Fruit fly (Drosophila melanogaster): ENCODE results near the gene Cyp4d20.
A peak's percentile ranks its signal among the peaks of the same experiment; 100 is the strongest.

Gene Cyp4d20

DNA sequence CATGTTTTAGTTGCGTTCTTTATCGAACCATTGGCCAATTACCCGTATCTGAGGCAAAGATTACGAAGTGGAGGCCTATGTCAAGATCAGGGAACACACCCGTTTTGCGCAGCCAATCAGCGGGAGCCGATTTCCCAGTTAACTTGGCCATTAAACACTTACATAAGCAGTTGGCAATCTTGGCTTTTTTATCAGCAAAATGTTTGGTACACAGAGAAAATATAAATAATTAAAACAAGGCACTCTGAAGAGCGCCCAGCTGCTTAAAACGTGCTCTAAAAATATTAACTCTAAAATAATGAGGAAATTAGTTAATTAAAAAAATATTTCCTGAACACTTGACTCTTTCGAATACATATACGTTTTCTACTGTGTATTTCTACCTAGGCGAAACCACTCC lies 23.5 kb upstream of the Cyp4d20 start:
- TF ChIP-seq CG11617 (GFP tag; optimal IDR thresholded peaks at IDR 0.05) (no peak), CG14711 (tag; optimal IDR thresholded peaks at IDR 0.05) (no peak), kay (GFP tag; ENCODE audit: borderline replicate concordance) (peak; percentile 71), toe (GFP tag; optimal IDR thresholded peaks at IDR 0.05) (no peak), CG33017 (tag; optimal IDR thresholded peaks at IDR 0.05) (no peak), CG5204 (GFP tag; optimal IDR thresholded peaks at IDR 0.05) (no peak), Mnt (GFP tag; optimal IDR thresholded peaks at IDR 0.05) (no peak), bab1 (GFP tag; optimal IDR thresholded peaks at IDR 0.05) (no peak), ovo (GFP tag; optimal IDR thresholded peaks at IDR 0.05) (no peak)

DNA sequence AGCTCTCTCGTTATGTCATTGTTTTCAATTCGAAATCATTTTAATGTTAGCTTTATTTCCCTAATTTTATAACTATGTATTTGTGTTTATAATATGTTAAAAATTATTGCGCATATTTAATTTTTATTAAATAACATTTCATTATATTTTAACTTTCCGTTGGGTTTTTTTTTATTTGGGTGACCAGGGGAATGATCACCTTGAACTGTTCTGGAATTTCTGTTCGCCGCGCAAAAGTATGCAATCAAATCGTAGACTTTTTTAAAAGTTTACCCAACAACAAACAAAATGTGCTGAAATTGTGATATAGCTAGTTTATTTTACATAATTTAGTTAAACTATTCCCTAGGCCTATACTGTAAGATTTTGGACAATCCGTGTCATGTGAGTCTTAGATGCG lies 20.8 kb upstream of the Cyp4d20 start:
- TF ChIP-seq bab1 (GFP tag; optimal IDR thresholded peaks at IDR 0.05) (no peak), kay (GFP tag; ENCODE audit: borderline replicate concordance) (peak; percentile 90), pad (GFP tag; optimal IDR thresholded peaks at IDR 0.05) (peak; percentile 18), CG11617 (GFP tag; optimal IDR thresholded peaks at IDR 0.05) (no peak)

DNA sequence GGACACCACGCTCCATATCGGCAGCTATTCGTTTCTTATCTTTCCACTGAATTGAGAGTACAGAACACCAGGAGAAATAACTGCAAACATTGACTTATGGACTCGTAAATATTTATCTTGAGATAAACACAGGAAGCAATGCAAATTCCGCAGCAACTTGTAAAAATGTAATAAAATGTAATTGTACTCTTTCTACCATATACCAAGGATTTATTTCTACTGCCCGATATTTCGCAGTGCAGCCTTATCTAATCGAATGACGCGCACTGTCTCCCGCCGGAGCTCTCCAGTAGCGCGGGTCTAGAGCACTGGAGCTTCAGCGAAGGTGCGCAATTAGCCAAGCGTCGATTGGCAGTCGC lies 15.9 kb upstream of the Cyp4d20 start:
- TF ChIP-seq CG1620 (GFP tag; optimal IDR thresholded peaks at IDR 0.05) (peak; percentile 81), pad (GFP tag; optimal IDR thresholded peaks at IDR 0.05) (peak; percentile 88), CG12768 (GFP tag; optimal IDR thresholded peaks at IDR 0.05) (peak; percentile 99), CG5204 (GFP tag; optimal IDR thresholded peaks at IDR 0.05) (peak; percentile 94), CG33017 (tag; optimal IDR thresholded peaks at IDR 0.05) (peak; percentile 96), tj (GFP tag; optimal IDR thresholded peaks at IDR 0.05) (peak; percentile 78), cnc (optimal IDR thresholded peaks at IDR 0.05) (no peak), Clk (GFP tag; optimal IDR thresholded peaks at IDR 0.05) (peak; percentile 96), ovo (GFP tag; optimal IDR thresholded peaks at IDR 0.05) (peak; percentile 72), kay (GFP tag; ENCODE audit: borderline replicate concordance) (peak; percentile 98), Mnt (GFP tag; optimal IDR thresholded peaks at IDR 0.05) (peak; percentile 90), Crg-1 (GFP tag; optimal IDR thresholded peaks at IDR 0.05) (peak; percentile 76), bab1 (GFP tag; optimal IDR thresholded peaks at IDR 0.05) (peak; percentile 92), CG7101 (tag; optimal IDR thresholded peaks at IDR 0.05) (peak; percentile 96), cic (GFP tag; optimal IDR thresholded peaks at IDR 0.05) (peak; percentile 94), toe (GFP tag; optimal IDR thresholded peaks at IDR 0.05) (peak; percentile 93), CG11617 (GFP tag; optimal IDR thresholded peaks at IDR 0.05) (peak; percentile 98), Hr96 (GFP tag; optimal IDR thresholded peaks at IDR 0.05) (peak; percentile 97), CG14711 (tag; optimal IDR thresholded peaks at IDR 0.05) (peak; percentile 94), CG7045 (GFP tag; optimal IDR thresholded peaks at IDR 0.05) (peak; percentile 98)

DNA sequence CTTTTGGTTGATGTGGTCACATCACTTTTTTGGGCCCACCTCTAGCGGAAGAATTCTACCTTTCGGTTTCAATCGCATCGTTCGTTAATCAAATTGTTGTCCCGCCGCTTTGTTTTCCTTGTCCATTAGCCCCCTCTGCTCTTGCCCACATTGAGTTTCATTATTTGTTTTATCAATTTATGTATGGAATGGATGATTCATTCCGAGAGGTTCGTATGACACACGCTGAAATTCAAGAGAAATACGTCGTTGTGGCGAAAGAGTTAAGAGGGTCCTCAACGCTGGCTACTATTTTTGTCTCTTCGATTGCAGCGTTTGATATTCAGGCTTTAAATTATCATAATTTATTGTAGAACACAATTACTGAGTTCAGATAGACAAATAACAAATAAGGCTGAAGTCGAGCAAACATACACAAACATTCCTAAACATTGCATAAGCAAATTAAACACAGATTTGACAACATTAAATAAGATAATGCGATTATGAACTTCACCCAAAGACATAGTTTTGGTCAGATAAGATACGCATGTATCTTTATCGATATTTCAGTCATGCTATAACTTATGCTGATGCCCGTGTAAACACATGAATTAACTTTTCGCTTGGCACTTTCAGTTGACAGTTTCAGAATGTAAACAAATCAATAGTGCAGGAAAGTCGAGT lies 15.4 kb upstream of the Cyp4d20 start:
- no peak for TF ChIP-seq cic (GFP tag; optimal IDR thresholded peaks at IDR 0.05)
- no peak for TF ChIP-seq pad (GFP tag; optimal IDR thresholded peaks at IDR 0.05)
- no peak for TF ChIP-seq CG33017 (tag; optimal IDR thresholded peaks at IDR 0.05)
- TF ChIP-seq CG5204 (GFP tag; optimal IDR thresholded peaks at IDR 0.05), result no peak
- no peak for TF ChIP-seq CG14711 (tag; optimal IDR thresholded peaks at IDR 0.05)
- TF ChIP-seq CG11617 (GFP tag; optimal IDR thresholded peaks at IDR 0.05), result no peak
- TF ChIP-seq Mnt (GFP tag; optimal IDR thresholded peaks at IDR 0.05), result no peak
- no peak for TF ChIP-seq CG1620 (GFP tag; optimal IDR thresholded peaks at IDR 0.05)
- no peak for TF ChIP-seq ovo (GFP tag; optimal IDR thresholded peaks at IDR 0.05)
- no peak for TF ChIP-seq CG7045 (GFP tag; optimal IDR thresholded peaks at IDR 0.05)
- TF ChIP-seq bab1 (GFP tag; optimal IDR thresholded peaks at IDR 0.05), result no peak
- TF ChIP-seq tj (GFP tag; optimal IDR thresholded peaks at IDR 0.05), result no peak
- TF ChIP-seq Clk (GFP tag; optimal IDR thresholded peaks at IDR 0.05), result no peak
- no peak for TF ChIP-seq kay (GFP tag; ENCODE audit: borderline replicate concordance)
- no peak for TF ChIP-seq cnc (optimal IDR thresholded peaks at IDR 0.05)
- no peak for TF ChIP-seq CG12768 (GFP tag; optimal IDR thresholded peaks at IDR 0.05)
- TF ChIP-seq Hr96 (GFP tag; optimal IDR thresholded peaks at IDR 0.05), result no peak
- TF ChIP-seq CG7101 (tag; optimal IDR thresholded peaks at IDR 0.05), result no peak
- no peak for TF ChIP-seq toe (GFP tag; optimal IDR thresholded peaks at IDR 0.05)
- TF ChIP-seq Crg-1 (GFP tag; optimal IDR thresholded peaks at IDR 0.05), result no peak

DNA sequence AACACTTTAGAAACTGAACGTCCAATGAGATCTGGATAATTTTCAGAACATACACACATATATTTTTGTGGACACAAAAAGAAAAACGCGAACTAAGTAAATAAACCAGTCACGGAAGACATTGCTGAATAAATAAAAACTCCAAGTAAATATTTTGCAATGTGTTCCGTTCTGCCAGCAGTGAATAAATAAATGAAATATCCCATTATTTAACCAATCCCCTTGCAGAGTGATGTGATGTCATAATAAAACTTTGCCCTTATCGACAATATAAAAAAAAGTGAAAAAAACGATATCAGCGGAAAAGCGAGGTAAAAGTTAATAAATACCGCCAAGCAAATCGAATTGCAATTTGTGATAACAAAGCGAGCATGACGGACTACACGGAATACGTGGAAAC lies 12.5 kb upstream of the Cyp4d20 start:
- peak; percentile 37 for TF ChIP-seq CG12768 (GFP tag; optimal IDR thresholded peaks at IDR 0.05)
- no peak for TF ChIP-seq CG1620 (GFP tag; optimal IDR thresholded peaks at IDR 0.05)
- TF ChIP-seq ovo (GFP tag; optimal IDR thresholded peaks at IDR 0.05), result no peak
- peak; percentile 16 for TF ChIP-seq CG7101 (tag; optimal IDR thresholded peaks at IDR 0.05)
- TF ChIP-seq CG7045 (GFP tag; optimal IDR thresholded peaks at IDR 0.05), result no peak
- TF ChIP-seq Crg-1 (GFP tag; optimal IDR thresholded peaks at IDR 0.05), result no peak
- TF ChIP-seq Mnt (GFP tag; optimal IDR thresholded peaks at IDR 0.05), result no peak
- TF ChIP-seq kay (GFP tag; ENCODE audit: borderline replicate concordance), result no peak
- peak; percentile 25 for TF ChIP-seq tj (GFP tag; optimal IDR thresholded peaks at IDR 0.05)
- no peak for TF ChIP-seq cic (GFP tag; optimal IDR thresholded peaks at IDR 0.05)
- TF ChIP-seq bab1 (GFP tag; optimal IDR thresholded peaks at IDR 0.05), result no peak
- TF ChIP-seq pad (GFP tag; optimal IDR thresholded peaks at IDR 0.05), result no peak
- TF ChIP-seq CG14711 (tag; optimal IDR thresholded peaks at IDR 0.05), result peak; percentile 17
- TF ChIP-seq Hr96 (GFP tag; optimal IDR thresholded peaks at IDR 0.05), result no peak
- no peak for TF ChIP-seq CG33017 (tag; optimal IDR thresholded peaks at IDR 0.05)
- no peak for TF ChIP-seq CG5204 (GFP tag; optimal IDR thresholded peaks at IDR 0.05)
- TF ChIP-seq cnc (optimal IDR thresholded peaks at IDR 0.05), result no peak
- TF ChIP-seq toe (GFP tag; optimal IDR thresholded peaks at IDR 0.05), result no peak
- no peak for TF ChIP-seq CG11617 (GFP tag; optimal IDR thresholded peaks at IDR 0.05)
- TF ChIP-seq Clk (GFP tag; optimal IDR thresholded peaks at IDR 0.05), result no peak

DNA sequence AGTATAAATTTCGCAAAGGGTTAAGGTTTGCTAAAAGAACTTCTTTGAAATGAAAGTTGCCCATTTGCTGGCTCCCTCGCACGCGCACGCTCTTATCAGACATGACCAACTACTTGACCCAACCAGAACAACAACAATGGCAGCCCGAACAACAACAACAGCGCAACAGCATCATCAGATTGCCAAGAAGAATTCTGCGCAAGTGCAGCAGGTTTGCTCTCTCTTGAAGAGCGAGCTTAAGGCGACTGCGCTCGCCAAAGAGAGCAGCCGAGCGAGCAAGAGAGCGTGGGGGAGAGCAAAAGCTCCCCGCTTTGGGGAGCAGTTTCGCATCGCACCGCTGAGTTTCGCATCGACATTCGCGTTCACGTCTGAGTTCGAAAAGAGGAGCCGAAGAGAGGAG lies 11.6 kb upstream of the Cyp4d20 start:
- TF ChIP-seq Mnt (GFP tag; optimal IDR thresholded peaks at IDR 0.05), result no peak
- peak; percentile 17 for TF ChIP-seq bab1 (GFP tag; optimal IDR thresholded peaks at IDR 0.05)
- TF ChIP-seq CG1620 (GFP tag; optimal IDR thresholded peaks at IDR 0.05), result no peak
- TF ChIP-seq Crg-1 (GFP tag; optimal IDR thresholded peaks at IDR 0.05), result no peak
- no peak for TF ChIP-seq toe (GFP tag; optimal IDR thresholded peaks at IDR 0.05)
- no peak for TF ChIP-seq CG12768 (GFP tag; optimal IDR thresholded peaks at IDR 0.05)
- no peak for TF ChIP-seq CG14711 (tag; optimal IDR thresholded peaks at IDR 0.05)
- no peak for TF ChIP-seq CG33017 (tag; optimal IDR thresholded peaks at IDR 0.05)
- TF ChIP-seq ovo (GFP tag; optimal IDR thresholded peaks at IDR 0.05), result no peak

Measured in whole organism, adult.